Worm (Caenorhabditis elegans) whole organism, L4/young adult: Measurements from ENCODE around the gene Y110A2AL.4.

Source experiments
- dao-5 ChIP-seq: sonication (generic microtip); optimal IDR thresholded peaks from 2 replicates; lab custom pipeline; 2016; ENCODE audit warnings: missing genotype, missing genetic modification characterization, moderate library complexity, missing compliant biosample characterization
- him-1 ChIP-seq: sonication (generic microtip); optimal IDR thresholded peaks from 2 replicates; lab custom pipeline; 2016; ENCODE audit warnings: missing genotype, missing genetic modification reagents, missing genetic modification characterization, missing compliant biosample characterization

- TF ChIP-seq dao-5 (tag; lab: Kevin White, UChicago) = no peak
- TF ChIP-seq him-1 (tag; lab: Kevin White, UChicago) = no peak
Observed at ce11 chrII:2864229-2864628, 25.1 kb downstream of the Y110A2AL.4 start, which contains the start of gene Y110A2AL.5.
